Worm (Caenorhabditis elegans) whole organism, L4 larva: ENCODE results near the gene flor-1.

Source experiments
- F10B5.3 ChIP-seq: sonication (generic microtip); optimal IDR thresholded peaks from 2 replicates; lab custom pipeline; 2016; ENCODE audit warnings: mild to moderate bottlenecking, missing genetic modification characterization, missing compliant biosample characterization
- F26F4.8 ChIP-seq: fragments of 200-800 bp; sonication (Bioruptor generic); conservative IDR thresholded peaks from 2 replicates; pipeline ENCODE4 v1.3.6; 2022; ENCODE audit warnings: missing genetic modification characterization, missing compliant biosample characterization
- F44E2.7 ChIP-seq: fragments of 200-800 bp; sonication (Bioruptor generic); IDR thresholded peaks from 2 replicates; pipeline ENCODE4 v2.1.2; 2022; ENCODE audit warnings: missing genetic modification characterization, missing compliant biosample characterization
- R02D3.7 ChIP-seq: fragments of 150-350 bp; sonication (generic microtip); optimal IDR thresholded peaks from 3 replicates; lab custom pipeline; 2014; ENCODE audit warnings: missing biosample characterization, missing genetic modification characterization
- T26A8.4 ChIP-seq: fragments of 200-800 bp; sonication (Bioruptor generic); IDR thresholded peaks from 2 replicates; pipeline ENCODE4 v1.3.6; 2022; ENCODE audit warnings: missing genetic modification characterization, missing compliant biosample characterization
- ama-1 ChIP-seq: fragments of 150-350 bp; optimal IDR thresholded peaks from 2 replicates; lab custom pipeline; 2014; ENCODE audit warnings: inconsistent platforms, mixed read lengths
- ceh-20 ChIP-seq: fragments of 200-800 bp; sonication (Bioruptor generic); IDR thresholded peaks from 2 replicates; pipeline ENCODE4 v1.3.6; 2022; ENCODE audit warnings: missing genetic modification reagents, missing genetic modification characterization, missing compliant biosample characterization
- ceh-32 ChIP-seq: sonication (generic microtip); optimal IDR thresholded peaks from 2 replicates; lab custom pipeline; 2016; ENCODE audit warnings: mild to moderate bottlenecking, missing genetic modification characterization, missing compliant biosample characterization; ENCODE audit not compliant: poor library complexity
- ceh-44 ChIP-seq: fragments of 200-800 bp; sonication (Bioruptor generic); IDR thresholded peaks from 2 replicates; pipeline ENCODE4 v1.3.6; 2022; ENCODE audit warnings: missing genetic modification reagents, missing genetic modification characterization, missing compliant biosample characterization
- ces-1 ChIP-seq: fragments of 150-350 bp; sonication (generic microtip); optimal IDR thresholded peaks from 4 replicates; lab custom pipeline; 2014; ENCODE audit warnings: missing biosample characterization, missing genetic modification reagents, missing genetic modification characterization
- daf-12 ChIP-seq: fragments of 150-350 bp; optimal IDR thresholded peaks from 2 replicates; lab custom pipeline; 2014; ENCODE audit warnings: missing biosample characterization, missing genetic modification reagents, missing genetic modification characterization
- daf-16 ChIP-seq, 3 experiments: sonication (generic microtip); optimal IDR thresholded peaks; 2 replicates each; lab custom pipeline; 2016 to 2017; ENCODE audit warnings: missing genetic modification characterization in 3 of 3, missing genetic modification reagents in 3 of 3, mild to moderate bottlenecking in 2 of 3, missing compliant biosample characterization in 2 of 3, missing biosample characterization in 1 of 3, moderate library complexity in 1 of 3
- dmd-6 ChIP-seq: fragments of 200-800 bp; sonication (Bioruptor generic); IDR thresholded peaks from 2 replicates; pipeline ENCODE4 v1.3.6; 2022; ENCODE audit warnings: missing genetic modification reagents, missing genetic modification characterization, missing compliant biosample characterization
- dpl-1 ChIP-seq: fragments of 150-350 bp; optimal IDR thresholded peaks from 2 replicates; lab custom pipeline; 2014; ENCODE audit warnings: missing biosample characterization, missing genetic modification reagents, missing genetic modification characterization
- egl-27 ChIP-seq: sonication (generic microtip); optimal IDR thresholded peaks from 3 replicates; lab custom pipeline; 2017; ENCODE audit warnings: missing biosample characterization, missing genetic modification reagents, missing genetic modification characterization
- egl-43 ChIP-seq: fragments of 200-800 bp; sonication (Bioruptor generic); IDR thresholded peaks from 2 replicates; pipeline ENCODE4 v1.3.6; 2022; ENCODE audit warnings: missing genetic modification reagents, missing genetic modification characterization, missing compliant biosample characterization
- fkh-10 ChIP-seq: fragments of 150-350 bp; optimal IDR thresholded peaks from 2 replicates; lab custom pipeline; 2014; ENCODE audit warnings: missing biosample characterization, missing genetic modification reagents, missing genetic modification characterization
- fos-1 ChIP-seq: fragments of 150-350 bp; optimal IDR thresholded peaks from 2 replicates; lab custom pipeline; 2014; ENCODE audit warnings: missing biosample characterization, missing genetic modification characterization
- hlh-30 ChIP-seq: sonication (generic microtip); optimal IDR thresholded peaks from 2 replicates; lab custom pipeline; 2017; ENCODE audit warnings: antibody characterized with exemption, mild to moderate bottlenecking, missing genetic modification characterization, missing compliant biosample characterization; ENCODE audit not compliant: insufficient read depth
- hmg-1.1 ChIP-seq: fragments of 200-800 bp; sonication (Bioruptor generic); IDR thresholded peaks from 2 replicates; pipeline ENCODE4 v1.3.6; 2022; ENCODE audit warnings: missing genetic modification reagents, missing genetic modification characterization, missing compliant biosample characterization
- lim-7 ChIP-seq: fragments of 200-800 bp; sonication (Bioruptor generic); IDR thresholded peaks from 2 replicates; pipeline ENCODE4 v1.3.6; 2022; ENCODE audit warnings: missing genetic modification characterization, missing compliant biosample characterization
- lin-1 ChIP-seq: fragments of 200-800 bp; sonication (Bioruptor generic); IDR thresholded peaks from 2 replicates; pipeline ENCODE4 v1.3.6; 2022; ENCODE audit warnings: missing genetic modification reagents, missing genetic modification characterization, missing compliant biosample characterization
- lin-39 ChIP-seq: fragments of 150-350 bp; optimal IDR thresholded peaks from 2 replicates; lab custom pipeline; 2014; ENCODE audit warnings: missing biosample characterization, missing genetic modification reagents, missing genetic modification characterization
- madf-5 ChIP-seq, 2 experiments: fragments of 200-800 bp; sonication (Bioruptor generic); IDR thresholded peaks; 2 replicates each; pipeline ENCODE4 v1.3.6; 2022; ENCODE audit warnings: missing compliant biosample characterization in 2 of 2, missing genetic modification characterization in 2 of 2
- madf-9 ChIP-seq: fragments of 200-800 bp; sonication (Bioruptor generic); conservative IDR thresholded peaks from 2 replicates; pipeline ENCODE4 v1.3.6; 2022; ENCODE audit warnings: missing genetic modification reagents, missing genetic modification characterization, missing compliant biosample characterization
- nhr-41 ChIP-seq: fragments of 200-800 bp; sonication (Bioruptor generic); IDR thresholded peaks from 2 replicates; pipeline ENCODE4 v1.3.6; 2022; ENCODE audit warnings: missing genetic modification reagents, missing genetic modification characterization, missing compliant biosample characterization
- nhr-42 ChIP-seq: fragments of 200-800 bp; sonication (Bioruptor generic); IDR thresholded peaks from 2 replicates; pipeline ENCODE4 v1.3.6; 2022; ENCODE audit warnings: missing genetic modification characterization, missing compliant biosample characterization
- nhr-6 ChIP-seq: fragments of 150-350 bp; optimal IDR thresholded peaks from 2 replicates; lab custom pipeline; 2014; ENCODE audit warnings: missing biosample characterization, missing genetic modification characterization
- nhr-76 ChIP-seq: fragments of 150-350 bp; optimal IDR thresholded peaks from 2 replicates; lab custom pipeline; 2014; ENCODE audit warnings: missing biosample characterization, missing genetic modification characterization
- php-3 ChIP-seq: fragments of 200-800 bp; sonication (Bioruptor generic); IDR thresholded peaks from 2 replicates; pipeline ENCODE4 v1.3.6; 2022; ENCODE audit warnings: missing genetic modification reagents, missing genetic modification characterization, missing compliant biosample characterization
- sdz-12 ChIP-seq: fragments of 200-800 bp; sonication (Bioruptor generic); optimal IDR thresholded peaks from 2 replicates; lab custom pipeline; 2018; ENCODE audit warnings: mild to moderate bottlenecking, missing genetic modification characterization, missing compliant biosample characterization
- spr-3 ChIP-seq: fragments of 200-800 bp; sonication (Bioruptor generic); optimal IDR thresholded peaks from 2 replicates; lab custom pipeline; 2018; ENCODE audit warnings: mild to moderate bottlenecking, missing genetic modification characterization, missing compliant biosample characterization
- tra-1 ChIP-seq: fragments of 200-800 bp; sonication (Bioruptor generic); IDR thresholded peaks from 2 replicates; pipeline ENCODE4 v1.3.6; 2022; ENCODE audit warnings: missing genetic modification reagents, missing genetic modification characterization, missing compliant biosample characterization
- unc-130 ChIP-seq: sonication (generic microtip); optimal IDR thresholded peaks from 2 replicates; lab custom pipeline; 2016; ENCODE audit warnings: missing genetic modification reagents, missing genetic modification characterization, missing compliant biosample characterization
- zag-1 ChIP-seq: fragments of 150-350 bp; optimal IDR thresholded peaks from 2 replicates; lab custom pipeline; 2014; ENCODE audit warnings: missing biosample characterization, missing genetic modification characterization
- zfp-2 ChIP-seq: sonication (generic microtip); optimal IDR thresholded peaks from 2 replicates; lab custom pipeline; 2016; ENCODE audit warnings: mild to moderate bottlenecking, missing genetic modification characterization, missing compliant biosample characterization
- zfp-3 ChIP-seq: fragments of 200-800 bp; sonication (Bioruptor generic); conservative IDR thresholded peaks from 2 replicates; pipeline ENCODE4 v1.3.6; 2022; ENCODE audit warnings: missing genetic modification reagents, missing genetic modification characterization, missing compliant biosample characterization
- zip-11 ChIP-seq: fragments of 200-800 bp; sonication (Bioruptor generic); IDR thresholded peaks from 2 replicates; pipeline ENCODE4 v1.3.6; 2022; ENCODE audit warnings: missing genetic modification characterization, missing compliant biosample characterization
- zip-2 ChIP-seq: fragments of 150-350 bp; optimal IDR thresholded peaks from 2 replicates; lab custom pipeline; 2014; ENCODE audit warnings: missing biosample characterization, missing genetic modification characterization
- ztf-11 ChIP-seq: fragments of 150-350 bp; optimal IDR thresholded peaks from 2 replicates; lab custom pipeline; 2014; ENCODE audit warnings: missing biosample characterization, missing genetic modification characterization

flor-1 gene

DNA sequence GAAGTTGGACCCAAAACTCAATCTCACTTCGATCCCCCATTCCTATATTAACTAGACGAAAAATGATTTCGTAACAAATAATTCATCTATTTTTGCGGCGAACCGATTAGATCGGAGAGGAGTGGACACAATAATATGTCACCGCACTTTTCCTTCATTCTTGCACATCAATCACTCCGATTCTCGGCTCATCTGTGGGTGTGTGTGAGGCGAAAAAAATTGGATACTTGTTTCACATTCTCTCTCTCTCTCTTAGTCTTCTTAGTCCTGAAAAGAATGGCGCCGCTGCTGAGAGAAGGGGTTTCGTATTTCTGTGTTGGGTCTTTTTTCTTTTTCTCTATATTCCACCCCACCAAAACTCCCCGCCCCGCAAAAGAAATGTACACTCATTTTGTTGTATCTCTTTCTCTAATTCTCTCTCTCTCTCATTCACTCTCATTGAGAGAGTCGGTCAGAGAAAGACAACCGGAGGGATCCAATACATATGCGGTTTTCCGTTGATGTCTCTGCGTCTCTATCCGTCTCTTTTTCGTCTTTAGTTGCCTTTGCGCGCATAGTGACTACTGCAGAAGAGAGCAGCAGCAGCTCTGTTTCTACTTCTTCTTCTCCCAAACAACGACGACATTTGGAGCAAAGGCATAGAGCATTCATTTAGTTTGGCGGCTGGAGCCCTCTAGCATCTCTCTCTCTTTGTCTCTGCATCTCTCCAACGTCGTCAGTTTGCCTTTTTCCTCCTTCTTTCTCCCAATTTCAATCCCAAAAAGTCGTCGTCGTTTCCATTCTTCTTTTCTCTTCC, 48.2 kb downstream of the flor-1 start, which contains the start of gene unc-76 (continued):
- TF ChIP-seq hmg-1.1 (GFP tag; lab: Robert Waterston, UW) (peak; percentile 74), zfp-2 (tag; lab: Kevin White, UChicago) (no peak), ces-1 (GFP tag; lab: Kevin White, UChicago) (peak; percentile 56), ama-1 (lab: Kevin White, UChicago) (no peak), nhr-42 (GFP tag; lab: Robert Waterston, UW) (no peak), zip-11 (GFP tag; lab: Robert Waterston, UW) (no peak), zfp-3 (GFP tag; lab: Robert Waterston, UW) (no peak), T26A8.4 (GFP tag; lab: Robert Waterston, UW) (peak; percentile 41; the same call in 1 of the 2 replicates), lin-39 (tag; lab: Kevin White, UChicago) (peak; percentile 80), F26F4.8 (no peak), nhr-6 (tag; lab: Kevin White, UChicago) (peak; percentile 87), ceh-20 (GFP tag; lab: Robert Waterston, UW) (peak; percentile 55), F44E2.7 (GFP tag; lab: Robert Waterston, UW) (no peak), R02D3.7 (tag; lab: Kevin White, UChicago) (no peak), spr-3 (GFP tag; lab: Kevin White, UChicago) (no peak), fos-1 (tag; lab: Kevin White, UChicago) (no peak), daf-12 (tag; lab: Kevin White, UChicago) (no peak), zag-1 (peak; percentile 56), lin-1 (GFP tag; lab: Robert Waterston, UW) (no peak), fkh-10 (GFP tag; lab: Kevin White, UChicago) (peak; percentile 92), dpl-1 (GFP tag; lab: Kevin White, UChicago) (peak; percentile 27), madf-5 (GFP tag; IDR thresholded peaks at IDR 0.05; lab: Robert Waterston, UW) (no peak), ztf-11 (tag; lab: Kevin White, UChicago) (no peak), egl-43 (GFP tag; lab: Robert Waterston, UW) (peak; percentile 38; the same call in 1 of the 2 replicates), daf-16 (GFP tag; optimal IDR thresholded peaks at IDR 0.05; lab: Kevin White, UChicago) (peak in 1 of 2 experiments; percentile 23), daf-16 (tag; optimal IDR thresholded peaks at IDR 0.05; lab: Kevin White, UChicago) (peak; percentile 8), tra-1 (no peak), ceh-44 (GFP tag; lab: Robert Waterston, UW) (no peak), egl-27 (no peak), F10B5.3 (tag; lab: Kevin White, UChicago) (no peak), dmd-6 (GFP tag; lab: Robert Waterston, UW) (peak; percentile 38; the same call in 1 of the 2 replicates), php-3 (no peak), hlh-30 (tag; lab: Kevin White, UChicago) (peak; percentile 48), madf-9 (GFP tag; lab: Robert Waterston, UW) (no peak), zip-2 (tag; lab: Kevin White, UChicago) (no peak), sdz-12 (GFP tag; lab: Kevin White, UChicago) (no peak), unc-130 (GFP tag; lab: Kevin White, UChicago) (no peak), lim-7 (GFP tag; lab: Robert Waterston, UW) (no peak), nhr-76 (tag; lab: Kevin White, UChicago) (no peak), nhr-41 (no peak), ceh-32 (no peak)
